Worm (Caenorhabditis elegans): ENCODE results near the gene rin-1.

Gene rin-1

ce11 chrV:14797886-14798285 is 17.5 kb downstream of the rin-1 start:
- no peak for TF ChIP-seq cog-1 (tag; optimal IDR thresholded peaks at IDR 0.05)
- TF ChIP-seq klf-2 (GFP tag; conservative IDR thresholded peaks at IDR 0.05): no peak
- no peak for TF ChIP-seq flt-1 (GFP tag; IDR thresholded peaks at IDR 0.05)
- no peak for TF ChIP-seq tab-1 (GFP tag; IDR thresholded peaks at IDR 0.05)
- no peak for TF ChIP-seq ztf-23 (GFP tag; IDR thresholded peaks at IDR 0.05)
- TF ChIP-seq ref-1 (GFP tag; conservative IDR thresholded peaks at IDR 0.05): no peak
- no peak for TF ChIP-seq med-1 (GFP tag; optimal IDR thresholded peaks at IDR 0.05; ENCODE audit: insufficient read depth)
- TF ChIP-seq T22C8.4 (GFP tag; IDR thresholded peaks at IDR 0.05): no peak
- TF ChIP-seq ztf-29 (GFP tag; IDR thresholded peaks at IDR 0.05): no peak

ce11 chrV:14793043-14793442 is 22.4 kb downstream of the rin-1 start:
- no peak for TF ChIP-seq flt-1 (GFP tag; IDR thresholded peaks at IDR 0.05)
- no peak for TF ChIP-seq ztf-23 (GFP tag; IDR thresholded peaks at IDR 0.05)
- no peak for TF ChIP-seq med-1 (GFP tag; optimal IDR thresholded peaks at IDR 0.05; ENCODE audit: insufficient read depth)
- no peak for TF ChIP-seq cog-1 (tag; optimal IDR thresholded peaks at IDR 0.05)
- TF ChIP-seq tab-1 (GFP tag; IDR thresholded peaks at IDR 0.05): no peak

DNA sequence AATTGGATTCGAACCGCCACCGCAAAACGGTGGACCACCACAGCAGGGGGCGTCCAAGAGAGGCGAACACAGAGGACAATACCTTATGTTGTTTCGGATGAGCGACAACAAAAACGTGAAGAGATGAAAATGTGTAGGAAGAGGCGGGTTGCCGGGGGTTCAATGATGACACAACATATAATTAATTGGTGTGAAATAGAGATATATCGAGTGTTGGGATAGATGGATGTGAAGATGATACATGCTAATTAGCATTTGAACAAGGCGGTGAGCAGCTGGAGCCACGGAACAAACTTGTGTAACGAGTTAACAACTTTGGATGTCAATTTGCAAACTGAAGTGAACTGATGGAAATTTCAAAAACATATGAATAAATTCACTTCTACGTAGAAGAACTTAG is 23.1 kb downstream of the rin-1 start:
- TF ChIP-seq ztf-29 (GFP tag; IDR thresholded peaks at IDR 0.05): no peak
- no peak for TF ChIP-seq flt-1 (GFP tag; IDR thresholded peaks at IDR 0.05)

DNA sequence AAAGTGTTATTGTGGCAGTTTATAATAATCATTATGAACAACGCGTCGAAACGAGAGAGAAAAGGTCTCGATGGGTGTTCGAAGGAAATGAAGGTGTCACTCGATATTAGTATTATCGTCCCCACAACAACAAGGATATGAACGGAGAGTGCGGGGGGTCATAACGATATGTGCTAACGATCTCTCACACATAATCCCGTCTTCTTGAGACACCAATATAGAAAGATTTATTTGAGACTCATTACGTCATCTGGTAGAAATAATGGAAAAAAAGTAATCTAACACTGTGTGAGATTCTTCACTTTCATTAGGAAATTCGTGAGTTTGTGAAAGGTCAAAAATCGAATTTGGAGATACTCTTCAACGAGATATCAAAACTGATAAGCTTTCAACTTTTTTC is 23.7 kb downstream of the rin-1 start:
- TF ChIP-seq klf-2 (GFP tag; conservative IDR thresholded peaks at IDR 0.05): no peak
- TF ChIP-seq tab-1 (GFP tag; IDR thresholded peaks at IDR 0.05): no peak
- TF ChIP-seq ref-1 (GFP tag; conservative IDR thresholded peaks at IDR 0.05): no peak
- TF ChIP-seq ztf-23 (GFP tag; IDR thresholded peaks at IDR 0.05): no peak
- no peak for TF ChIP-seq ztf-29 (GFP tag; IDR thresholded peaks at IDR 0.05)
- no peak for TF ChIP-seq flt-1 (GFP tag; IDR thresholded peaks at IDR 0.05)
- no peak for TF ChIP-seq cog-1 (tag; optimal IDR thresholded peaks at IDR 0.05)
- no peak for TF ChIP-seq T22C8.4 (GFP tag; IDR thresholded peaks at IDR 0.05)
- no peak for TF ChIP-seq med-1 (GFP tag; optimal IDR thresholded peaks at IDR 0.05; ENCODE audit: insufficient read depth)

DNA sequence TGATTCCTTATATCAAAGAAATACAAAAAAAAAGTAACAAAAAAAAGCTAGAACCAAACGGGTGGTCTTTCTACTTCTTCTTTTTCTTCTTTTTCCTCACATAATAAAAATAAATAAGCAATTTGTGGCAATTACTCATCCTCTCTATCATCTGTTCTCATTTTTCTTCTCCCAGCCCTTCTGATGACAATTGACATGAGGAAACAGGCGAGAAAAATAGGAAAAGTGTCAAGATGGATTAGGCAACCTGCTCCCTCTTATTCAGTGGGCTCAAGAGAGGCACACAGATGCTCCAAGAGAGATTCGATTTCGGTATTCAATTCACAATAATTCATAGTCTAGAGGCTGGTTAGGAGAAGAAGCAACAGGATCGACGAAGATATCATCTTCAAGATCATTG is 24.6 kb downstream of the rin-1 start:
- no peak for TF ChIP-seq klf-2 (GFP tag; conservative IDR thresholded peaks at IDR 0.05)

DNA sequence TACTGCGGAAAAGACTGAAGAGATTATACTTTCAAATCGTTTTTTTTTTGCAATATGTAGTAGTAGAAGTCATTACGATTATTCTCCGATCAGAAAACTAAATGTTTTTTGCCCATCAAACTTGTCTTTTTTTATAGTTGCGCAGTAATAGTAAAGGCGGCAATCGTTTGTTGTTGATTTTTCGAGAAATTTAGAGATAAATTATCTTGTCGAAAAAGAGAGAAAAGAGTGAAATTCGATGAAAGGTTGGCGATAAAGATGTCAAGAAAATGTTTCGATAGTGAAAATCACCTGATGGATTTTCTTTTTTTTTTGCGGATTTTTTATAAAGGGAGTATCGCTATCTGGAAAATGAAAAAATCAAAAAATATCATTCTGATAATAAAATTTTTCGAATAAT is 26.9 kb downstream of the rin-1 start:
- TF ChIP-seq ref-1 (GFP tag; conservative IDR thresholded peaks at IDR 0.05) (no peak), cog-1 (tag; optimal IDR thresholded peaks at IDR 0.05) (no peak), ztf-29 (GFP tag; IDR thresholded peaks at IDR 0.05) (no peak), ztf-23 (GFP tag; IDR thresholded peaks at IDR 0.05) (no peak), flt-1 (GFP tag; IDR thresholded peaks at IDR 0.05) (no peak)

DNA sequence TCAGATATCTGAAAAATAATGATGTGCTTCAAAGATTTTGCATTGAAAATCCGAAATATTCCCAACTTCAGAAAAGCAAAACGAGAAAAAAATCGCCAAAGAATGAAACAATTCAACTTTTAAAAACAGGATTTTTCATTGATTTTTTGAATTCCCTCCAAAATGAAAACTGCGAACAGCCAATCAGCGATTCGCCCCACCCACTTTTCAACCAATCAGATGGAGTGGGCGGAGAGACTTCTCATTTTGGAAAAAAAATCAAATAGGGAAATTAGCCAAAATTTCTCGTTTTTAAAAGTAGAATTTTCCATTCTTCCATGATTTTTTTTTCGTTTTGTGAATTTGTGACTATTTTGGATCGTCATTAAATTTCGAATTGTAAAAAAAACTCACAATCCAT is 30.6 kb downstream of the rin-1 start:
- no peak for TF ChIP-seq cog-1 (tag; optimal IDR thresholded peaks at IDR 0.05)
- no peak for TF ChIP-seq T22C8.4 (GFP tag; IDR thresholded peaks at IDR 0.05)
- no peak for TF ChIP-seq ref-1 (GFP tag; conservative IDR thresholded peaks at IDR 0.05)
- TF ChIP-seq klf-2 (GFP tag; conservative IDR thresholded peaks at IDR 0.05): no peak
- no peak for TF ChIP-seq med-1 (GFP tag; optimal IDR thresholded peaks at IDR 0.05; ENCODE audit: insufficient read depth)
- TF ChIP-seq flt-1 (GFP tag; IDR thresholded peaks at IDR 0.05): no peak
- no peak for TF ChIP-seq ztf-29 (GFP tag; IDR thresholded peaks at IDR 0.05)
- no peak for TF ChIP-seq tab-1 (GFP tag; IDR thresholded peaks at IDR 0.05)
- no peak for TF ChIP-seq ztf-23 (GFP tag; IDR thresholded peaks at IDR 0.05)

DNA sequence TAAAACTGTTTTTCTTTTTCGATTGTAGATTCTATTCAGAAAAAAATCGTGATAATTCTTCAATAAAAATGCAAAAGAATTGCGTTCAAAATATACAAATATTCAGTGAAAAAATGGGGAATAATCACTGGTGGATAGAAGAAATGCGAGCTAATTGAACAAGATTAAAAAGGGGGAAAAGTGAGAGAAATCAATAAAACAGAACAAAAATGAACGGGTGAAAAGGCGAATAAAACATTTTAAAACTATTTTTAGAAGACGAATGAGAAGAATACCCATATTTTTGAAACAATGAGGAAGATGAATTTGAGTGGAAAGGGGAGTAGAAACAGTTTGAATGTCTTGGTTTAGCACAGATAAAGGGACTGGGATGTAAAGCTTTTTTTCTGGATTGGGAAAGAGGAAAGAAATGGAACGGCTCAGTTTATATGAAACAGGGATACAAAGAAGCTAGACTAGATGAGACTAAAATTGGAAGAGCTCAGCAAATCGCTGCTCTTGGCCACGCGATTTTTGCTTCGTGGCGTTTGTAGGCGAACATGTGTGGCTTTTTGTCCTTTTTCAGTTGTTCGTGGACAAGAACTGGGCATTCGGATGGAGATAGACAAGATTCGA is 31.1 kb downstream of the rin-1 start, which contains the start of gene Y50E8A.12:
TSS of gene Y50E8A.12 (minus strand) at position 51 of the 615 bp plus-strand sequence.
- no peak for TF ChIP-seq klf-2 (GFP tag; conservative IDR thresholded peaks at IDR 0.05)
- no peak for TF ChIP-seq ref-1 (GFP tag; conservative IDR thresholded peaks at IDR 0.05)
- no peak for TF ChIP-seq T22C8.4 (GFP tag; IDR thresholded peaks at IDR 0.05)
- no peak for TF ChIP-seq flt-1 (GFP tag; IDR thresholded peaks at IDR 0.05)
- TF ChIP-seq ztf-23 (GFP tag; IDR thresholded peaks at IDR 0.05): no peak
- TF ChIP-seq tab-1 (GFP tag; IDR thresholded peaks at IDR 0.05): no peak
- TF ChIP-seq cog-1 (tag; optimal IDR thresholded peaks at IDR 0.05): no peak
- TF ChIP-seq med-1 (GFP tag; optimal IDR thresholded peaks at IDR 0.05; ENCODE audit: insufficient read depth): no peak
- no peak for TF ChIP-seq ztf-29 (GFP tag; IDR thresholded peaks at IDR 0.05)

ce11 chrV:14781130-14781529 is 34.3 kb downstream of the rin-1 start, which contains the start of gene Y50E8A.11:
TSS of gene Y50E8A.11 (plus strand) at chrV:14781430.
- TF ChIP-seq ref-1 (GFP tag; conservative IDR thresholded peaks at IDR 0.05) (no peak), ztf-23 (GFP tag; IDR thresholded peaks at IDR 0.05) (no peak), T22C8.4 (GFP tag; IDR thresholded peaks at IDR 0.05) (no peak), klf-2 (GFP tag; conservative IDR thresholded peaks at IDR 0.05) (no peak)

- TF ChIP-seq cog-1 (tag; optimal IDR thresholded peaks at IDR 0.05) (no peak), tab-1 (GFP tag; IDR thresholded peaks at IDR 0.05) (no peak), ref-1 (GFP tag; conservative IDR thresholded peaks at IDR 0.05) (no peak)
These were observed 35.8 kb downstream of the rin-1 start, which contains the start of the genes scrm-7 and Y50E8A.10 for ce11 chrV:14779644-14780043. TSS of gene scrm-7 (minus strand) at chrV:14779744. TSS of gene Y50E8A.10 (plus strand) at chrV:14779996.

DNA sequence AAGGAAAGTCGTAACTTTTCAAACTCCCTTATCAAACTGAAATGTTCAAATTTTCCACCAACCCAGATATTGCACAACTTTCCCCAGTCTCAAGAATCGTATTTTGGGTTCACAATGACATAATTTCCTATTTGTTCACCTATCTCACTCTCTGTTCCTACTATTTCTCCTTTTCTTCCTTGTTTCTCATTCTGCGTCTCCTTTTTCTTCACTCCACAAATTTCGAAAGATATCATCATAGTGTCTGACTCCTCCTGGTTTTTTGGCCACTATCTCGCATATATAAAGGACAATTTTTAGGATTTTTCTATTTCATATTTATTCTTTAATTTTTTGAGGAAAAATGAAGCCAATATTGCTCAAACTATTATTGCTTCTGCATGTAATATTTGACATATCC is 42.4 kb downstream of the rin-1 start, which contains the start of gene haf-7:
TSS of gene haf-7 (plus strand) at position 211 of the 400 bp plus-strand sequence.
- no peak for TF ChIP-seq T22C8.4 (GFP tag; IDR thresholded peaks at IDR 0.05)
- TF ChIP-seq ztf-29 (GFP tag; IDR thresholded peaks at IDR 0.05): no peak
- TF ChIP-seq cog-1 (tag; optimal IDR thresholded peaks at IDR 0.05): peak; percentile 21
